Worm (Caenorhabditis elegans) whole organism, young adult: Measurements from ENCODE around the gene pfd-5.
A peak's percentile ranks its signal among the peaks of the same experiment; 100 is the strongest.

Experiments used
- B0019.2 ChIP-seq: fragments of 200-800 bp; sonication (Bioruptor generic); conservative IDR thresholded peaks from 2 replicates; pipeline ENCODE4 v1.3.6; 2022; ENCODE audit warnings: missing genetic modification reagents, missing genetic modification characterization, missing compliant biosample characterization
- B0035.1 ChIP-seq: sonication (generic microtip); optimal IDR thresholded peaks from 2 replicates; lab custom pipeline; 2016; ENCODE audit warnings: missing genetic modification characterization, mild to moderate bottlenecking, missing compliant biosample characterization, missing genotype, missing genetic modification reagents
- F23B12.7 ChIP-seq: sonication (generic microtip); optimal IDR thresholded peaks from 2 replicates; lab custom pipeline; 2017; ENCODE audit warnings: missing genetic modification characterization, mild to moderate bottlenecking, missing compliant biosample characterization, antibody characterized with exemption, moderate library complexity; ENCODE audit not compliant: insufficient read depth
- F33H1.4 ChIP-seq: fragments of 200-800 bp; sonication (Bioruptor generic); IDR thresholded peaks from 2 replicates; pipeline ENCODE4 v1.3.6; 2022; ENCODE audit warnings: missing genetic modification reagents, missing genetic modification characterization, missing compliant biosample characterization
- F37B4.10 ChIP-seq: fragments of 200-800 bp; sonication (Bioruptor generic); IDR thresholded peaks from 2 replicates; pipeline ENCODE4 v1.3.6; 2022; ENCODE audit warnings: missing genetic modification characterization, missing compliant biosample characterization
- F39B2.1 ChIP-seq: fragments of 200-800 bp; sonication (Bioruptor generic); IDR thresholded peaks from 2 replicates; pipeline ENCODE4 v1.3.6; 2022; ENCODE audit warnings: missing genetic modification reagents, missing genetic modification characterization, missing compliant biosample characterization
- F52B5.7 ChIP-seq: sonication (generic microtip); optimal IDR thresholded peaks from 2 replicates; lab custom pipeline; 2016; ENCODE audit warnings: mild to moderate bottlenecking, missing genetic modification characterization, missing compliant biosample characterization
- F57A8.1 ChIP-seq: fragments of 200-800 bp; sonication (Bioruptor generic); optimal IDR thresholded peaks from 2 replicates; lab custom pipeline; 2018; ENCODE audit warnings: mild to moderate bottlenecking, missing genetic modification characterization, moderate library complexity, missing compliant biosample characterization
- K11D2.4 ChIP-seq: fragments of 200-800 bp; sonication (Bioruptor generic); IDR thresholded peaks from 2 replicates; pipeline ENCODE4 v1.3.6; 2022; ENCODE audit warnings: missing genetic modification reagents, missing genetic modification characterization, missing compliant biosample characterization
- K12H6.12 ChIP-seq: fragments of 200-800 bp; sonication (Bioruptor generic); optimal IDR thresholded peaks from 2 replicates; lab custom pipeline; 2018; ENCODE audit warnings: mild to moderate bottlenecking, missing genetic modification characterization, missing compliant biosample characterization
- Y53G8AR.9 ChIP-seq: fragments of 200-800 bp; sonication (Bioruptor generic); conservative IDR thresholded peaks from 2 replicates; pipeline ENCODE4 v1.3.6; 2022; ENCODE audit warnings: missing genetic modification reagents, missing genetic modification characterization, missing compliant biosample characterization
- Y95B8A.8 ChIP-seq: fragments of 200-800 bp; sonication (Bioruptor generic); IDR thresholded peaks from 2 replicates; pipeline ENCODE4 v1.3.6; 2022; ENCODE audit warnings: missing genetic modification reagents, missing genetic modification characterization, missing compliant biosample characterization
- aptf-2 ChIP-seq: fragments of 200-800 bp; sonication (Bioruptor generic); conservative IDR thresholded peaks from 2 replicates; pipeline ENCODE4 v1.3.6; 2022; ENCODE audit warnings: missing genetic modification reagents, missing genetic modification characterization, missing compliant biosample characterization
- cebp-2 ChIP-seq: fragments of 200-800 bp; sonication (Bioruptor generic); IDR thresholded peaks from 2 replicates; pipeline ENCODE4 v1.3.6; 2022; ENCODE audit warnings: missing genetic modification characterization, missing compliant biosample characterization
- ceh-58 ChIP-seq: fragments of 200-800 bp; sonication (Bioruptor generic); IDR thresholded peaks from 2 replicates; pipeline ENCODE4 v1.3.6; 2022; ENCODE audit warnings: missing genetic modification characterization, missing compliant biosample characterization
- ceh-91 ChIP-seq: fragments of 200-800 bp; sonication (Bioruptor generic); IDR thresholded peaks from 2 replicates; pipeline ENCODE4 v1.3.6; 2022; ENCODE audit warnings: missing genetic modification reagents, missing genetic modification characterization, missing compliant biosample characterization
- chd-7 ChIP-seq: sonication (generic microtip); optimal IDR thresholded peaks from 2 replicates; lab custom pipeline; 2016; ENCODE audit warnings: mild to moderate bottlenecking, missing genetic modification characterization, moderate library complexity, missing compliant biosample characterization
- die-1 ChIP-seq: sonication (generic microtip); optimal IDR thresholded peaks from 2 replicates; lab custom pipeline; 2016; ENCODE audit warnings: missing genotype, mild to moderate bottlenecking, missing genetic modification characterization, missing compliant biosample characterization
- ekl-4 ChIP-seq: fragments of 200-800 bp; sonication (Bioruptor generic); IDR thresholded peaks from 2 replicates; pipeline ENCODE4 v1.3.6; 2022; ENCODE audit warnings: missing genetic modification reagents, missing genetic modification characterization, missing compliant biosample characterization
- ets-4 ChIP-seq: fragments of 200-800 bp; sonication (Bioruptor generic); optimal IDR thresholded peaks from 2 replicates; lab custom pipeline; 2018; ENCODE audit warnings: mild to moderate bottlenecking, missing genetic modification characterization, missing compliant biosample characterization
- fkh-3 ChIP-seq: sonication (generic microtip); optimal IDR thresholded peaks from 2 replicates; lab custom pipeline; 2016; ENCODE audit warnings: mild to moderate bottlenecking, missing genetic modification characterization, missing compliant biosample characterization
- him-1 ChIP-seq: sonication (generic microtip); optimal IDR thresholded peaks from 2 replicates; lab custom pipeline; 2016; ENCODE audit warnings: missing genotype, missing genetic modification reagents, missing genetic modification characterization, missing compliant biosample characterization
- hlh-12 ChIP-seq: sonication (generic microtip); optimal IDR thresholded peaks from 2 replicates; lab custom pipeline; 2016; ENCODE audit warnings: missing genetic modification characterization, missing compliant biosample characterization
- hlh-26 ChIP-seq: fragments of 200-800 bp; sonication (Bioruptor generic); conservative IDR thresholded peaks from 2 replicates; pipeline ENCODE4 v1.3.6; 2022; ENCODE audit warnings: missing genetic modification reagents, missing genetic modification characterization, missing compliant biosample characterization
- hmg-1.2 ChIP-seq: fragments of 200-800 bp; sonication (Bioruptor generic); IDR thresholded peaks from 2 replicates; pipeline ENCODE4 v1.3.6; 2022; ENCODE audit warnings: missing genetic modification reagents, missing genetic modification characterization, missing compliant biosample characterization
- let-526 ChIP-seq: fragments of 200-800 bp; sonication (Bioruptor generic); IDR thresholded peaks from 2 replicates; pipeline ENCODE4 v1.3.6; 2022; ENCODE audit warnings: missing genetic modification reagents, missing genetic modification characterization, missing compliant biosample characterization
- madf-10 ChIP-seq: sonication (generic microtip); optimal IDR thresholded peaks from 2 replicates; lab custom pipeline; 2016; ENCODE audit warnings: mild to moderate bottlenecking, missing genetic modification characterization, missing compliant biosample characterization
- madf-3 ChIP-seq: fragments of 200-800 bp; sonication (Bioruptor generic); IDR thresholded peaks from 2 replicates; pipeline ENCODE4 v1.3.6; 2022; ENCODE audit warnings: missing genetic modification reagents, missing genetic modification characterization, missing compliant biosample characterization
- madf-6 ChIP-seq: fragments of 200-800 bp; sonication (Bioruptor generic); IDR thresholded peaks from 2 replicates; pipeline ENCODE4 v1.3.6; 2022; ENCODE audit warnings: missing genetic modification reagents, missing genetic modification characterization, missing compliant biosample characterization
- mel-28 ChIP-seq: sonication (generic microtip); optimal IDR thresholded peaks from 2 replicates; lab custom pipeline; 2016; ENCODE audit warnings: borderline replicate concordance, mild to moderate bottlenecking, missing genetic modification characterization, missing compliant biosample characterization
- mes-4 ChIP-seq: sonication (generic microtip); optimal IDR thresholded peaks from 2 replicates; lab custom pipeline; 2016; ENCODE audit warnings: missing genotype, missing genetic modification characterization, missing compliant biosample characterization
- nfya-1 ChIP-seq: sonication (generic microtip); optimal IDR thresholded peaks from 2 replicates; lab custom pipeline; 2017; ENCODE audit warnings: antibody characterized with exemption, missing compliant biosample characterization, missing genetic modification characterization, borderline replicate concordance; ENCODE audit not compliant: insufficient read depth
- nfya-2 ChIP-seq: fragments of 200-800 bp; sonication (Bioruptor generic); IDR thresholded peaks from 2 replicates; pipeline ENCODE4 v1.3.6; 2022; ENCODE audit warnings: missing genetic modification reagents, missing genetic modification characterization, missing compliant biosample characterization
- snpc-1.3 ChIP-seq: sonication (generic microtip); optimal IDR thresholded peaks from 2 replicates; lab custom pipeline; 2017; ENCODE audit warnings: missing genetic modification characterization, mild to moderate bottlenecking, missing compliant biosample characterization, antibody characterized with exemption, moderate library complexity, missing genotype, missing genetic modification reagents; ENCODE audit not compliant: insufficient read depth
- snpc-4 ChIP-seq, 5 experiments: fragments of 150-350 bp in 1 of 5; sonication (generic microtip) in 4 of 5; optimal IDR thresholded peaks; 2 replicates each; lab custom pipeline; 2014 to 2018; ENCODE audit warnings: missing genetic modification characterization in 5 of 5, missing biosample characterization in 3 of 5, antibody characterized with exemption in 2 of 5, mild to moderate bottlenecking in 2 of 5, missing compliant biosample characterization in 2 of 5, missing genotype in 2 of 5, moderate library complexity in 2 of 5, missing genetic modification reagents in 1 of 5
- somi-1 ChIP-seq: fragments of 200-800 bp; sonication (Bioruptor generic); optimal IDR thresholded peaks from 2 replicates; lab custom pipeline; 2018; ENCODE audit warnings: mild to moderate bottlenecking, missing genetic modification characterization, missing compliant biosample characterization
- tbp1 ChIP-seq: fragments of 200-800 bp; sonication (Bioruptor generic); optimal IDR thresholded peaks from 2 replicates; lab custom pipeline; 2018; ENCODE audit warnings: mild to moderate bottlenecking, missing genetic modification characterization, missing compliant biosample characterization
- tlf-1 ChIP-seq: fragments of 200-800 bp; sonication (Bioruptor generic); optimal IDR thresholded peaks from 2 replicates; lab custom pipeline; 2018; ENCODE audit warnings: mild to moderate bottlenecking, missing genetic modification characterization, missing compliant biosample characterization
- unc-130 ChIP-seq: sonication (generic microtip); optimal IDR thresholded peaks from 2 replicates; lab custom pipeline; 2016; ENCODE audit warnings: missing genetic modification reagents, missing genetic modification characterization, missing compliant biosample characterization
- xnd-1 ChIP-seq: sonication (generic microtip); optimal IDR thresholded peaks from 2 replicates; lab custom pipeline; 2016; ENCODE audit warnings: missing genotype, missing genetic modification reagents, missing genetic modification characterization, missing compliant biosample characterization
- zim-3 ChIP-seq: sonication (generic microtip); optimal IDR thresholded peaks from 2 replicates; lab custom pipeline; 2017; ENCODE audit warnings: mild to moderate bottlenecking, missing genetic modification characterization, moderate library complexity, missing compliant biosample characterization
- ztf-18 ChIP-seq: sonication (generic microtip); optimal IDR thresholded peaks from 2 replicates; lab custom pipeline; 2016; ENCODE audit warnings: missing genotype, mild to moderate bottlenecking, missing genetic modification characterization, missing compliant biosample characterization
- ztf-28 ChIP-seq: fragments of 200-800 bp; sonication (Bioruptor generic); IDR thresholded peaks from 2 replicates; pipeline ENCODE4 v1.3.6; 2022; ENCODE audit warnings: missing genetic modification reagents, missing genetic modification characterization, missing compliant biosample characterization
- ztf-6 ChIP-seq: fragments of 200-800 bp; sonication (Bioruptor generic); IDR thresholded peaks from 2 replicates; pipeline ENCODE4 v1.3.6; 2022; ENCODE audit warnings: missing genetic modification reagents, missing genetic modification characterization, missing compliant biosample characterization

Gene pfd-5

ce11 chrIII:7192942-7193665, 5.6 kb downstream of the pfd-5 start, which contains the start of gene mec-14:
TSS of gene mec-14 (minus strand) at chrIII:7192992.
- TF ChIP-seq Y53G8AR.9: no peak
- TF ChIP-seq ceh-58 (GFP tag; lab: Robert Waterston, UW): no peak
- TF ChIP-seq hmg-1.2 (GFP tag; lab: Robert Waterston, UW): peak; percentile 54; the same call in 1 of the 2 replicates
- TF ChIP-seq, all 124 proteins: peak for 1

- TF ChIP-seq tlf-1 (no peak), F39B2.1 (GFP tag; lab: Robert Waterston, UW) (no peak), Y95B8A.8 (GFP tag; lab: Robert Waterston, UW) (peak; percentile 67; the same call in 1 of the 2 replicates), snpc-1.3 (peak; percentile 26), madf-3 (0 out of 2 replicates have a peak, but pooled peaks have one; percentile 16), snpc-4 (GFP tag; optimal IDR thresholded peaks at IDR 0.05; lab: Kevin White, UChicago) (peak; percentile 18), snpc-4 (tag; optimal IDR thresholded peaks at IDR 0.05; lab: Kevin White, UChicago) (peak; percentile 23 to 56 (median 42)), ztf-28 (GFP tag; lab: Robert Waterston, UW) (no peak), ztf-18 (tag; lab: Kevin White, UChicago) (peak; percentile 53), unc-130 (GFP tag; lab: Kevin White, UChicago) (no peak), hmg-1.2 (GFP tag; lab: Robert Waterston, UW) (peak; percentile 89), him-1 (no peak), K11D2.4 (GFP tag; lab: Robert Waterston, UW) (no peak), F23B12.7 (tag; lab: Kevin White, UChicago) (peak; percentile 88), nfya-2 (GFP tag; lab: Robert Waterston, UW) (no peak), hlh-12 (tag; lab: Kevin White, UChicago) (no peak), B0035.1 (tag; lab: Kevin White, UChicago) (no peak), K12H6.12 (tag; lab: Kevin White, UChicago) (peak; percentile 21), cebp-2 (GFP tag; lab: Robert Waterston, UW) (no peak), hlh-26 (GFP tag; lab: Robert Waterston, UW) (no peak), zim-3 (tag; lab: Kevin White, UChicago) (no peak), xnd-1 (tag; lab: Kevin White, UChicago) (no peak), let-526 (GFP tag; lab: Robert Waterston, UW) (no peak), aptf-2 (GFP tag; lab: Robert Waterston, UW) (no peak), mel-28 (tag; lab: Kevin White, UChicago) (no peak), ceh-91 (GFP tag; lab: Robert Waterston, UW) (peak; percentile 21; the same call in 1 of the 2 replicates), chd-7 (tag; lab: Kevin White, UChicago) (no peak), ekl-4 (GFP tag; lab: Robert Waterston, UW) (0 out of 2 replicates have a peak, but pooled peaks have one; percentile 23), ets-4 (GFP tag; lab: Kevin White, UChicago) (no peak), madf-6 (GFP tag; lab: Robert Waterston, UW) (peak; percentile 59), die-1 (tag; lab: Kevin White, UChicago) (no peak), F37B4.10 (GFP tag; lab: Robert Waterston, UW) (no peak), mes-4 (tag; lab: Kevin White, UChicago) (no peak), F33H1.4 (GFP tag; lab: Robert Waterston, UW) (peak; percentile 94), nfya-1 (tag; lab: Kevin White, UChicago) (no peak), madf-10 (tag; lab: Kevin White, UChicago) (peak; percentile 22), tbp1 (GFP tag; lab: Kevin White, UChicago) (peak; percentile 47), ztf-6 (no peak), fkh-3 (tag; lab: Kevin White, UChicago) (no peak), B0019.2 (GFP tag; lab: Robert Waterston, UW) (0 out of 2 replicates have a peak, but pooled peaks have one; percentile 47), somi-1 (no peak), F57A8.1 (no peak), F52B5.7 (tag; lab: Kevin White, UChicago) (no peak)
Observed at ce11 chrIII:7189581-7190128, 9.0 kb downstream of the pfd-5 start, which contains the start of gene rps-21. TSS of gene rps-21 (minus strand) at chrIII:7189631.
